Worm (Caenorhabditis elegans): ENCODE measurements around the gene grl-5.

DNA sequence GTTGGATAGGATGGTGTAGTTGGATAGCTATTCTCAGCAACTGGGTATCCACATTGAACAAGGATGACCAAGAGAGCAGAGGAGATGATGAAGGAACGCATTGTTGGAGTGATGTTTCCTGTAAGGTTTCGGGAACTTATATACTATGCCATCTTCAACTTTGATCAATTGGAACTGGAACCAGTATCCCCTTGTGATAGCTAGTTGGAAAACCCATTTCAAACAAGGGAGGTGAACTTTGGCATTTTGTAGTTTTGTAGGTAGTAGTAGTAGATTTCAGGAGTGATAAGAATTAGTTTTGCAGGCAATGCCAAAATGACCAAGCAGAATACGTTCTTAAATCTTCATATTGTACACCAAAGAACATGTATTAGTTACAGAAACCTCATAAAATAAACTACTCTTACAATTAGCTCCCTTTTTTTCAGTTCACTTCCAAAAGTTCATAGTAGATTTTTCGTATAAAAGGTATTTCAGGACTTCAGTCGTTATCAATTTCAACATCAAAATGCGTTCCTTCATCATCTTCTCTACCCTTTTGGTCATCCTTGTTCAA lies 5.4 kb upstream of the grl-5 start, which contains the start of the genes Y47D7A.7 and Y47D7A.2:
- TF ChIP-seq nhr-28 (tag; optimal IDR thresholded peaks at IDR 0.05) (no peak), dve-1 (tag; optimal IDR thresholded peaks at IDR 0.05; ENCODE audit: insufficient read depth) (no peak), fos-1 (tag; optimal IDR thresholded peaks at IDR 0.05) (no peak), nhr-76 (tag; optimal IDR thresholded peaks at IDR 0.05) (no peak), ces-1 (GFP tag; optimal IDR thresholded peaks at IDR 0.05) (no peak), lin-13 (GFP tag; optimal IDR thresholded peaks at IDR 0.05) (no peak), daf-8 (GFP tag; IDR thresholded peaks at IDR 0.05) (no peak), tra-1 (GFP tag; IDR thresholded peaks at IDR 0.05) (no peak), aha-1 (tag) (no peak), hmg-1.1 (GFP tag; IDR thresholded peaks at IDR 0.05) (no peak), php-3 (GFP tag; IDR thresholded peaks at IDR 0.05) (no peak)

Data from whole organism, L4 larva.